Fruit fly (Drosophila melanogaster) whole organism, embryonic: Measurements from ENCODE around the gene CG43321.

Source experiments
- B-H2 ChIP-seq: fragments of 200-800 bp; sonication (Bioruptor generic); optimal IDR thresholded peaks from 2 replicates; lab custom pipeline; 2018; ENCODE audit warnings: missing biosample characterization, mild to moderate bottlenecking, missing genetic modification characterization
- CG10366 ChIP-seq: fragments of 200-800 bp; sonication (Bioruptor generic); IDR thresholded peaks from 2 replicates; pipeline ENCODE4 v1.3.6; 2022; ENCODE audit warnings: missing biosample characterization, missing genetic modification characterization
- CG10959 ChIP-seq: fragments of 200-800 bp; sonication (Bioruptor generic); IDR thresholded peaks from 2 replicates; pipeline ENCODE4 v1.3.6; 2022; ENCODE audit warnings: missing biosample characterization, missing genetic modification characterization
- CG14710 ChIP-seq: fragments of 200-800 bp; sonication (Bioruptor generic); optimal IDR thresholded peaks from 3 replicates; lab custom pipeline; 2019; ENCODE audit warnings: missing biosample characterization, mild to moderate bottlenecking, missing genetic modification characterization, moderate library complexity
- CG15479 ChIP-seq: fragments of 200-800 bp; sonication (Bioruptor generic); optimal IDR thresholded peaks from 3 replicates; lab custom pipeline; 2019; ENCODE audit warnings: missing biosample characterization, mild to moderate bottlenecking, missing genetic modification characterization, moderate library complexity
- CG15601 ChIP-seq: fragments of 200-800 bp; sonication (Bioruptor generic); optimal IDR thresholded peaks from 3 replicates; lab custom pipeline; 2019; ENCODE audit warnings: missing biosample characterization, mild to moderate bottlenecking, missing genetic modification characterization, moderate library complexity
- CG16813 ChIP-seq: fragments of 200-800 bp; sonication (Bioruptor generic); IDR thresholded peaks from 3 replicates; pipeline ENCODE4 v1.3.6; 2022; ENCODE audit warnings: missing biosample characterization, missing genetic modification characterization; ENCODE audit not compliant: partially characterized antibody
- CG16863 ChIP-seq: fragments of 200-800 bp; sonication (Bioruptor generic); optimal IDR thresholded peaks from 3 replicates; lab custom pipeline; 2016; ENCODE audit warnings: missing biosample characterization, missing genetic modification characterization
- CG17328 ChIP-seq: fragments of 200-800 bp; sonication (Bioruptor generic); IDR thresholded peaks from 2 replicates; pipeline ENCODE4 v1.3.6; 2022; ENCODE audit warnings: missing biosample characterization, missing genetic modification characterization
- CG1792 ChIP-seq: fragments of 200-800 bp; sonication (Bioruptor generic); optimal IDR thresholded peaks from 2 replicates; lab custom pipeline; 2016; ENCODE audit warnings: missing biosample characterization, missing genetic modification characterization
- CG18619 ChIP-seq: fragments of 200-800 bp; sonication (Bioruptor generic); optimal IDR thresholded peaks from 3 replicates; lab custom pipeline; 2017; ENCODE audit warnings: missing biosample characterization, mild to moderate bottlenecking, missing genetic modification characterization
- CG34224 ChIP-seq: fragments of 200-800 bp; sonication (Bioruptor generic); IDR thresholded peaks from 3 replicates; pipeline ENCODE4 v1.3.6; 2022; ENCODE audit warnings: missing biosample characterization, missing genetic modification characterization; ENCODE audit not compliant: partially characterized antibody
- CG4617 ChIP-seq: fragments of 200-800 bp; sonication (Bioruptor generic); optimal IDR thresholded peaks from 3 replicates; lab custom pipeline; 2016; ENCODE audit warnings: missing biosample characterization, missing genetic modification characterization, borderline replicate concordance
- D ChIP-seq, 2 experiments: fragments of 200-800 bp in 1 of 2; fragments of >200 bp in 1 of 2; sonication (Bioruptor generic) in 1 of 2; optimal IDR thresholded peaks; 2 replicates in 1 of 2; 3 replicates in 1 of 2; lab custom pipeline; 2017; ENCODE audit warnings: mild to moderate bottlenecking in 1 of 2, missing biosample characterization in 1 of 2, missing genetic modification characterization in 1 of 2, missing genetic modification reagents in 1 of 2
- D19A ChIP-seq: fragments of 200-800 bp; optimal IDR thresholded peaks from 3 replicates; lab custom pipeline; 2019; ENCODE audit warnings: missing biosample characterization, mild to moderate bottlenecking, missing genetic modification characterization, moderate library complexity
- Dad ChIP-seq: fragments of 200-800 bp; sonication (Bioruptor generic); optimal IDR thresholded peaks from 3 replicates; lab custom pipeline; 2016; ENCODE audit warnings: missing biosample characterization, missing genetic modification characterization
- Dip2 ChIP-seq: fragments of 200-800 bp; sonication (Bioruptor generic); IDR thresholded peaks from 2 replicates; pipeline ENCODE4 v1.3.6; 2022; ENCODE audit warnings: missing biosample characterization, missing genetic modification characterization
- Dref ChIP-seq: fragments of 200-800 bp; sonication (Bioruptor generic); IDR thresholded peaks from 2 replicates; pipeline ENCODE4 v1.3.6; 2022; ENCODE audit warnings: missing biosample characterization, missing genetic modification characterization
- Eip74EF ChIP-seq, 2 experiments: fragments of 200-800 bp in 1 of 2; fragments of >200 bp in 1 of 2; sonication (Bioruptor generic) in 1 of 2; optimal IDR thresholded peaks; 2 replicates each; lab custom pipeline; 2017 to 2019; ENCODE audit warnings: missing biosample characterization in 2 of 2, missing genetic modification characterization in 2 of 2, mild to moderate bottlenecking in 1 of 2, moderate library complexity in 1 of 2
- Hmr ChIP-seq: fragments of 200-800 bp; sonication (Bioruptor generic); optimal IDR thresholded peaks from 3 replicates; lab custom pipeline; 2017; ENCODE audit warnings: mild to moderate bottlenecking, missing biosample characterization, missing genetic modification reagents, missing genetic modification characterization
- Hmx ChIP-seq: fragments of 200-800 bp; sonication (Bioruptor generic); optimal IDR thresholded peaks from 2 replicates; lab custom pipeline; 2016; ENCODE audit warnings: missing biosample characterization, missing genetic modification characterization
- Hr78 ChIP-seq, 2 experiments: fragments of 200-800 bp in 1 of 2; fragments of >200 bp in 1 of 2; sonication (Bioruptor generic) in 1 of 2; optimal IDR thresholded peaks; 2 replicates each; lab custom pipeline; 2017 to 2019; ENCODE audit warnings: missing biosample characterization in 2 of 2, missing genetic modification characterization in 2 of 2, mild to moderate bottlenecking in 1 of 2, moderate library complexity in 1 of 2
- MBD-R2 ChIP-seq: fragments of 200-800 bp; sonication (Bioruptor generic); IDR thresholded peaks from 2 replicates; pipeline ENCODE4 v1.3.6; 2022; ENCODE audit warnings: missing biosample characterization, missing genetic modification characterization
- MTF-1 ChIP-seq: fragments of 200-800 bp; sonication (Bioruptor generic); optimal IDR thresholded peaks from 2 replicates; lab custom pipeline; 2018; ENCODE audit warnings: missing biosample characterization, mild to moderate bottlenecking, missing genetic modification characterization, borderline replicate concordance
- Mrtf ChIP-seq: fragments of 200-800 bp; sonication (Bioruptor generic); IDR thresholded peaks from 3 replicates; pipeline ENCODE4 v1.3.6; 2022; ENCODE audit warnings: missing biosample characterization, missing genetic modification characterization
- Neu2 ChIP-seq: fragments of 200-800 bp; sonication (Bioruptor generic); optimal IDR thresholded peaks from 3 replicates; lab custom pipeline; 2016; ENCODE audit warnings: missing biosample characterization, missing genetic modification characterization, borderline replicate concordance
- Sox100B ChIP-seq: fragments of 200-800 bp; sonication (Bioruptor generic); optimal IDR thresholded peaks from 3 replicates; lab custom pipeline; 2018; ENCODE audit warnings: missing biosample characterization, mild to moderate bottlenecking, missing genetic modification characterization
- Tbp ChIP-seq: fragments of >200 bp; optimal IDR thresholded peaks from 2 replicates; lab custom pipeline; 2018; ENCODE audit warnings: missing biosample characterization, missing genetic modification characterization
- ab ChIP-seq: fragments of 200-800 bp; sonication (Bioruptor generic); optimal IDR thresholded peaks from 2 replicates; lab custom pipeline; 2016; ENCODE audit warnings: missing biosample characterization, missing genetic modification characterization
- aop ChIP-seq: fragments of 200-800 bp; sonication (Bioruptor generic); IDR thresholded peaks from 2 replicates; pipeline ENCODE4 v1.3.6; 2022; ENCODE audit warnings: missing biosample characterization, missing genetic modification characterization
- br ChIP-seq: fragments of >200 bp; optimal IDR thresholded peaks from 2 replicates; lab custom pipeline; 2017
- ci ChIP-seq: fragments of 200-800 bp; sonication (Bioruptor generic); IDR thresholded peaks from 3 replicates; pipeline ENCODE4 v1.3.6; 2022; ENCODE audit warnings: missing biosample characterization, missing genetic modification characterization
- croc ChIP-seq: fragments of 200-800 bp; sonication (Bioruptor generic); conservative IDR thresholded peaks from 3 replicates; pipeline ENCODE4 v1.3.6; 2022; ENCODE audit warnings: missing biosample characterization, missing genetic modification characterization
- dm ChIP-seq: fragments of 200-800 bp; sonication (Bioruptor generic); optimal IDR thresholded peaks from 3 replicates; lab custom pipeline; 2016; ENCODE audit warnings: missing biosample characterization, missing genetic modification characterization
- dmrt11E ChIP-seq: fragments of 200-800 bp; sonication (Bioruptor generic); optimal IDR thresholded peaks from 3 replicates; lab custom pipeline; 2018; ENCODE audit warnings: missing biosample characterization, mild to moderate bottlenecking, missing genetic modification characterization, moderate library complexity
- dmrt99B ChIP-seq: fragments of 200-800 bp; sonication (Bioruptor generic); optimal IDR thresholded peaks from 2 replicates; lab custom pipeline; 2018; ENCODE audit warnings: missing biosample characterization, mild to moderate bottlenecking, missing genetic modification characterization, moderate library complexity
- esg ChIP-seq: fragments of 200-800 bp; sonication (Bioruptor generic); conservative IDR thresholded peaks from 2 replicates; pipeline ENCODE4 v1.3.6; 2022; ENCODE audit warnings: missing biosample characterization, missing genetic modification characterization
- fd96Cb ChIP-seq: fragments of 200-800 bp; sonication (Bioruptor generic); optimal IDR thresholded peaks from 2 replicates; lab custom pipeline; 2018; ENCODE audit warnings: missing biosample characterization, mild to moderate bottlenecking, missing genetic modification characterization, moderate library complexity
- hbn ChIP-seq: fragments of 200-800 bp; sonication (Bioruptor generic); IDR thresholded peaks from 2 replicates; pipeline ENCODE4 v1.3.6; 2022; ENCODE audit warnings: missing biosample characterization, missing genetic modification characterization; ENCODE audit not compliant: partially characterized antibody
- hkb ChIP-seq, 2 experiments: fragments of 200-800 bp in 1 of 2; fragments of >200 bp in 1 of 2; sonication (Bioruptor generic) in 1 of 2; IDR thresholded peaks in 1 of 2; optimal IDR thresholded peaks in 1 of 2; 2 replicates each; pipeline versions ENCODE4 v1.3.6 to Lab custom; 2017 to 2022; ENCODE audit warnings: missing biosample characterization in 1 of 2, missing genetic modification characterization in 1 of 2
- lilli ChIP-seq: fragments of 200-800 bp; sonication (Bioruptor generic); optimal IDR thresholded peaks from 3 replicates; lab custom pipeline; 2016; ENCODE audit warnings: missing biosample characterization, missing genetic modification characterization
- mld ChIP-seq: fragments of 200-800 bp; sonication (Bioruptor generic); IDR thresholded peaks from 3 replicates; pipeline ENCODE4 v1.3.6; 2022; ENCODE audit warnings: missing biosample characterization, missing genetic modification characterization; ENCODE audit not compliant: partially characterized antibody
- pan ChIP-seq, 4 experiments: fragments of >200 bp in 3 of 4; fragments of 200-800 bp in 1 of 4; sonication (Bioruptor generic) in 1 of 4; optimal IDR thresholded peaks in 3 of 4; IDR thresholded peaks in 1 of 4; 2 replicates each; pipeline versions ENCODE4 v1.3.6 to Lab custom; 2017 to 2022; ENCODE audit warnings: missing biosample characterization in 2 of 4, missing genetic modification characterization in 2 of 4, mixed read lengths in 1 of 4
- phol ChIP-seq: fragments of 200-800 bp; sonication (Bioruptor generic); optimal IDR thresholded peaks from 3 replicates; lab custom pipeline; 2018; ENCODE audit warnings: missing biosample characterization, mild to moderate bottlenecking, missing genetic modification characterization, moderate library complexity
- prd ChIP-seq, 3 experiments: fragments of >200 bp in 2 of 3; fragments of 200-800 bp in 1 of 3; sonication (Bioruptor generic) in 1 of 3; optimal IDR thresholded peaks in 2 of 3; IDR thresholded peaks in 1 of 3; 2 replicates in 2 of 3; 3 replicates in 1 of 3; pipeline versions ENCODE4 v1.3.6 to Lab custom; 2017 to 2022; ENCODE audit warnings: missing biosample characterization in 1 of 3, missing genetic modification characterization in 1 of 3
- sens ChIP-seq: fragments of 200-800 bp; sonication (Bioruptor generic); peaks from one replicate; lab custom pipeline; 2016; ENCODE audit warnings: missing biosample characterization, missing genetic modification characterization
- seq ChIP-seq: fragments of 200-800 bp; sonication (Bioruptor generic); IDR thresholded peaks from 2 replicates; pipeline ENCODE4 v1.3.6; 2022; ENCODE audit warnings: missing biosample characterization, missing genetic modification characterization

Gene CG43321

DNA sequence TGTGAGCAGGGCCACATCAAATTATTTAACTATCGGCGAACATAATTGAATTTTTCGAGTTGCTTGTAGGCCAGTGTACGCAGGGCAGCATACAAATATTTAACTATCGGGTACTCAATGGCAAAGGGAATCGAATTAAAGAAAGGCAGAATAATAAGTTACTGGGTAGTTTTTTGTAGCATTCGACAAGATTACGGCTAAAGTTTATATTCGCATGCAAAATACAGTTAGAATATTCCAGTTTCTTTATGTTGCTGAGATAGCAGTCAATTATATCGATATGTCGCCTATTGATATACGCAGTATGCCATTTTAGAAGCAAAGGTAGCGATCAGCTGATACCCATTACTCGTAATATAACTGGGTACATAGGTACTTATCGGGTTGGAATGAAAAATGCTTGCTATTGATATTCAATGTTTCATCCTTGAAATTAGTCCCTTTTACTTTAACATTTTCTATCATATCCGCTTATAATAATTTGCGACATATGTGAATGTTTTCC is 44.0 kb upstream of the CG43321 start (continued):
- TF ChIP-seq mld (GFP tag; lab: Robert Waterston, UW) (peak; percentile 51; the same call in 2 of the 3 replicates), esg (0 out of 2 replicates have a peak, but pooled peaks have one; percentile 15), MBD-R2 (GFP tag; lab: Robert Waterston, UW) (peak; percentile 65; the same call in 1 of the 2 replicates), B-H2 (GFP tag; lab: Kevin White, UChicago) (no peak), D19A (tag; lab: Kevin White, UChicago) (peak; percentile 32), CG34224 (GFP tag; lab: Robert Waterston, UW) (peak; percentile 64), MTF-1 (GFP tag; lab: Kevin White, UChicago) (no peak), dmrt11E (peak; percentile 30), ab (GFP tag; lab: Kevin White, UChicago) (no peak), Hr78 (GFP tag; optimal IDR thresholded peaks at IDR 0.05; lab: Kevin White, UChicago) (no peak), Dip2 (no peak), CG4617 (GFP tag; lab: Kevin White, UChicago) (peak; percentile 30), dm (GFP tag; lab: Kevin White, UChicago) (no peak), Mrtf (no peak; the same call in 2 of the 3 replicates), CG15601 (tag; lab: Kevin White, UChicago) (peak; percentile 14), dmrt99B (tag; lab: Kevin White, UChicago) (no peak), Sox100B (GFP tag; lab: Kevin White, UChicago) (no peak), Eip74EF (GFP tag; optimal IDR thresholded peaks at IDR 0.05; lab: Kevin White, UChicago) (peak in 1 of 2 experiments; percentile 26), hbn (GFP tag; lab: Robert Waterston, UW) (peak; percentile 79), CG18619 (GFP tag; lab: Kevin White, UChicago) (peak; percentile 41), ci (GFP tag; lab: Robert Waterston, UW) (peak; percentile 81), CG15479 (GFP tag; lab: Kevin White, UChicago) (no peak), CG1792 (GFP tag; lab: Kevin White, UChicago) (peak; percentile 35), D (optimal IDR thresholded peaks at IDR 0.05; lab: Kevin White, UChicago) (no peak), D (GFP tag; optimal IDR thresholded peaks at IDR 0.05; lab: Kevin White, UChicago) (no peak), Dad (no peak), prd (optimal IDR thresholded peaks at IDR 0.05; lab: Kevin White, UChicago) (no peak), prd (GFP tag; IDR thresholded peaks at IDR 0.05; lab: Robert Waterston, UW) (peak; percentile 23; the same call in 1 of the 3 replicates), croc (GFP tag; lab: Robert Waterston, UW) (no peak), CG16863 (GFP tag; lab: Kevin White, UChicago) (peak; percentile 39), Neu2 (GFP tag; lab: Kevin White, UChicago) (no peak), CG10366 (GFP tag; lab: Robert Waterston, UW) (no peak), sens (GFP tag; lab: Kevin White, UChicago) (peak; percentile 92), Hmr (GFP tag; lab: Kevin White, UChicago) (peak; percentile 52), aop (GFP tag; lab: Robert Waterston, UW) (no peak), CG16813 (GFP tag; lab: Robert Waterston, UW) (peak; percentile 5), Dref (GFP tag; lab: Robert Waterston, UW) (peak; percentile 59), phol (tag; lab: Kevin White, UChicago) (peak; percentile 55), br (no peak), lilli (GFP tag; lab: Kevin White, UChicago) (peak; percentile 70), hkb (optimal IDR thresholded peaks at IDR 0.05; lab: Kevin White, UChicago) (no peak), hkb (GFP tag; IDR thresholded peaks at IDR 0.05; lab: Robert Waterston, UW) (peak; percentile 73), seq (GFP tag; lab: Robert Waterston, UW) (peak; percentile 16; the same call in 1 of the 2 replicates), Tbp (GFP tag; lab: Kevin White, UChicago) (no peak), CG10959 (GFP tag; lab: Robert Waterston, UW) (no peak), pan (optimal IDR thresholded peaks at IDR 0.05; lab: Kevin White, UChicago) (peak in 1 of 2 experiments; percentile 52), pan (GFP tag; optimal IDR thresholded peaks at IDR 0.05 in 1 of 2, IDR thresholded peaks at IDR 0.05 in 1 of 2) (no peak), CG17328 (GFP tag; lab: Robert Waterston, UW) (peak; percentile 51), fd96Cb (tag; lab: Kevin White, UChicago) (peak; percentile 5), CG14710 (tag; lab: Kevin White, UChicago) (no peak), Hmx (GFP tag; lab: Kevin White, UChicago) (no peak)
